Worm (Caenorhabditis elegans): ENCODE measurements around the gene wdr-5.1.

The wdr-5.1 gene

ce11 chrIII:3672839-3673238 lies 32.2 kb upstream of the wdr-5.1 start:
- TF ChIP-seq lin-13 (GFP tag; optimal IDR thresholded peaks at IDR 0.05) (peak; percentile 22), nhr-129 (tag; optimal IDR thresholded peaks at IDR 0.05) (peak; percentile 38), lsy-2 (tag; optimal IDR thresholded peaks at IDR 0.05) (peak in 1 of 2 experiments; percentile 20), F13H6.1 (tag; optimal IDR thresholded peaks at IDR 0.05) (peak; percentile 54), sem-4 (tag; optimal IDR thresholded peaks at IDR 0.05) (peak; percentile 4), blmp-1 (tag; optimal IDR thresholded peaks at IDR 0.05; ENCODE audit: insufficient read depth) (peak; percentile 11), nhr-11 (tag; optimal IDR thresholded peaks at IDR 0.05) (no peak), sma-9 (GFP tag; optimal IDR thresholded peaks at IDR 0.05) (peak; percentile 12), sma-9 (tag; optimal IDR thresholded peaks at IDR 0.05) (no peak), crh-2 (tag; optimal IDR thresholded peaks at IDR 0.05) (peak; percentile 48), dmd-4 (tag; optimal IDR thresholded peaks at IDR 0.05) (no peak), nhr-25 (tag; optimal IDR thresholded peaks at IDR 0.05) (peak; percentile 65), ceh-16 (tag; optimal IDR thresholded peaks at IDR 0.05) (no peak), mbf-1 (tag; optimal IDR thresholded peaks at IDR 0.05) (no peak)

ce11 chrIII:3674149-3674548 lies 30.9 kb upstream of the wdr-5.1 start:
- TF ChIP-seq nhr-129 (tag; optimal IDR thresholded peaks at IDR 0.05), result no peak
- no peak for TF ChIP-seq nhr-237 (tag; optimal IDR thresholded peaks at IDR 0.05)
- no peak for TF ChIP-seq gmeb-1 (tag; optimal IDR thresholded peaks at IDR 0.05)
- TF ChIP-seq fos-1 (tag; optimal IDR thresholded peaks at IDR 0.05), result no peak

ce11 chrIII:3675480-3675879 lies 29.6 kb upstream of the wdr-5.1 start:
- no peak for TF ChIP-seq ztf-1 (GFP tag; conservative IDR thresholded peaks at IDR 0.05)
- TF ChIP-seq unc-62 (GFP tag; optimal IDR thresholded peaks at IDR 0.05), result no peak
- no peak for TF ChIP-seq lin-11 (tag; optimal IDR thresholded peaks at IDR 0.05)
- TF ChIP-seq lin-13 (GFP tag; optimal IDR thresholded peaks at IDR 0.05), result no peak
- TF ChIP-seq ama-1 (optimal IDR thresholded peaks at IDR 0.05), result no peak
- TF ChIP-seq lsy-2 (tag; optimal IDR thresholded peaks at IDR 0.05), result no peak
- TF ChIP-seq lin-39 (tag; optimal IDR thresholded peaks at IDR 0.05), result no peak
- TF ChIP-seq blmp-1 (tag; optimal IDR thresholded peaks at IDR 0.05; ENCODE audit: insufficient read depth), result no peak

ce11 chrIII:3677378-3677777 lies 27.7 kb upstream of the wdr-5.1 start:
- TF ChIP-seq mab-5 (tag; optimal IDR thresholded peaks at IDR 0.05) (peak; percentile 90), ceh-16 (tag; optimal IDR thresholded peaks at IDR 0.05) (no peak), sma-9 (GFP tag; optimal IDR thresholded peaks at IDR 0.05) (peak; percentile 81), sma-9 (tag; optimal IDR thresholded peaks at IDR 0.05) (no peak), unc-55 (GFP tag; optimal IDR thresholded peaks at IDR 0.05) (peak; percentile 90), egl-27 (tag; optimal IDR thresholded peaks at IDR 0.05) (peak; percentile 23), crh-2 (tag; optimal IDR thresholded peaks at IDR 0.05) (peak; percentile 75), C34F6.9 (tag; optimal IDR thresholded peaks at IDR 0.05) (peak; percentile 93), F13H6.1 (tag; optimal IDR thresholded peaks at IDR 0.05) (peak; percentile 83), blmp-1 (tag; optimal IDR thresholded peaks at IDR 0.05; ENCODE audit: insufficient read depth) (no peak), sem-4 (tag; optimal IDR thresholded peaks at IDR 0.05) (peak; percentile 50), mdl-1 (tag; optimal IDR thresholded peaks at IDR 0.05) (peak in 1 of 2 experiments; percentile 72), lin-11 (tag; optimal IDR thresholded peaks at IDR 0.05) (no peak), zag-1 (tag; optimal IDR thresholded peaks at IDR 0.05) (peak; percentile 67), Y55F3AM.14 (GFP tag; optimal IDR thresholded peaks at IDR 0.05) (peak; percentile 58), ztf-4 (tag; optimal IDR thresholded peaks at IDR 0.05) (peak; percentile 71), nhr-21 (tag; optimal IDR thresholded peaks at IDR 0.05) (peak; percentile 36), lsy-2 (tag; optimal IDR thresholded peaks at IDR 0.05) (peak; percentile 47 to 84), fos-1 (tag; optimal IDR thresholded peaks at IDR 0.05) (no peak), nhr-129 (tag; optimal IDR thresholded peaks at IDR 0.05) (peak; percentile 75), lin-13 (GFP tag; optimal IDR thresholded peaks at IDR 0.05) (peak; percentile 59)

ce11 chrIII:3679083-3679482 lies 26.0 kb upstream of the wdr-5.1 start:
- TF ChIP-seq sem-4 (tag; optimal IDR thresholded peaks at IDR 0.05) (peak; percentile 9), lsy-2 (tag; optimal IDR thresholded peaks at IDR 0.05) (peak in 1 of 2 experiments; percentile 34), elt-1 (tag; optimal IDR thresholded peaks at IDR 0.05) (no peak)

Measured in whole organism, L2 larva.